Fruit fly (Drosophila melanogaster) whole organism, wandering third instar larva: Measurements from ENCODE around the gene Tfb5.

Experiments
- Abd-B ChIP-seq: fragments of >200 bp; optimal IDR thresholded peaks from 2 replicates; lab custom pipeline; 2017; ENCODE audit warnings: missing biosample characterization, missing genetic modification characterization
- CG32264 ChIP-seq: fragments of 200-800 bp; sonication (Bioruptor generic); optimal IDR thresholded peaks from 2 replicates; lab custom pipeline; 2016; ENCODE audit warnings: missing biosample characterization, missing genetic modification characterization
- CG9705 ChIP-seq: fragments of 200-800 bp; sonication (Bioruptor generic); optimal IDR thresholded peaks from 2 replicates; lab custom pipeline; 2018; ENCODE audit warnings: missing biosample characterization, mild to moderate bottlenecking, missing genetic modification characterization
- CrebA ChIP-seq: fragments of 200-800 bp; sonication (Bioruptor generic); optimal IDR thresholded peaks from 2 replicates; lab custom pipeline; 2016; ENCODE audit warnings: missing biosample characterization, mild to moderate bottlenecking, missing genetic modification characterization, borderline replicate concordance
- Dfd ChIP-seq: fragments of >200 bp; optimal IDR thresholded peaks from 2 replicates; lab custom pipeline; 2017; ENCODE audit warnings: missing biosample characterization, missing genetic modification characterization
- Dif ChIP-seq: fragments of 200-275, 200-300 bp; sonication (Bioruptor generic); optimal IDR thresholded peaks from 2 replicates; lab custom pipeline; 2018; ENCODE audit warnings: missing biosample characterization, missing genetic modification characterization; ENCODE audit not compliant: partially characterized antibody
- GATAd ChIP-seq: sonication (Bioruptor generic); optimal IDR thresholded peaks from 2 replicates; lab custom pipeline; 2016; ENCODE audit warnings: missing biosample characterization, missing genetic modification characterization
- HLH106 ChIP-seq: fragments of 200-800 bp; optimal IDR thresholded peaks from 3 replicates; lab custom pipeline; 2019; ENCODE audit warnings: missing biosample characterization, mild to moderate bottlenecking, missing genetic modification characterization, moderate library complexity
- Hnf4 ChIP-seq: fragments of 200-800 bp; sonication (Bioruptor generic); optimal IDR thresholded peaks from 2 replicates; lab custom pipeline; 2016; ENCODE audit warnings: missing biosample characterization, mild to moderate bottlenecking, missing genetic modification characterization
- Hr78 ChIP-seq: fragments of >200 bp; optimal IDR thresholded peaks from 2 replicates; lab custom pipeline; 2017; ENCODE audit warnings: missing biosample characterization, missing genetic modification characterization
- Hr83 ChIP-seq: fragments of 200-300 bp; sonication (Bioruptor generic); optimal IDR thresholded peaks from 2 replicates; lab custom pipeline; 2016; ENCODE audit warnings: missing biosample characterization, mild to moderate bottlenecking, missing genetic modification characterization, moderate library complexity; ENCODE audit not compliant: poor library complexity, severe bottlenecking
- Jra ChIP-seq: sonication (Bioruptor generic); optimal IDR thresholded peaks from 2 replicates; lab custom pipeline; 2016; ENCODE audit warnings: missing biosample characterization, missing genetic modification characterization
- Mio ChIP-seq: sonication (Bioruptor generic); optimal IDR thresholded peaks from 2 replicates; lab custom pipeline; 2016; ENCODE audit warnings: missing biosample characterization, missing genetic modification characterization
- Myc ChIP-seq: fragments of >200 bp; optimal IDR thresholded peaks from 2 replicates; lab custom pipeline; 2017
- N ChIP-seq: fragments of >200 bp; optimal IDR thresholded peaks from 2 replicates; lab custom pipeline; 2018; ENCODE audit warnings: missing biosample characterization, missing external identifiers, missing genetic modification characterization
- OdsH ChIP-seq: fragments of 200-800 bp; sonication (Bioruptor generic); optimal IDR thresholded peaks from 2 replicates; lab custom pipeline; 2016; ENCODE audit warnings: missing biosample characterization, mild to moderate bottlenecking, missing genetic modification characterization
- Rel ChIP-seq, 2 experiments: fragments of 200-800 bp; sonication (Bioruptor generic) in 1 of 2; optimal IDR thresholded peaks; 2 replicates in 1 of 2; 3 replicates in 1 of 2; lab custom pipeline; 2016 to 2019; ENCODE audit warnings: mild to moderate bottlenecking in 2 of 2, missing biosample characterization in 2 of 2, missing genetic modification characterization in 2 of 2, moderate library complexity in 1 of 2
- Sp1 ChIP-seq: fragments of 200-800 bp; sonication (Bioruptor generic); optimal IDR thresholded peaks from 3 replicates; lab custom pipeline; 2019; ENCODE audit warnings: missing biosample characterization, mild to moderate bottlenecking, missing genetic modification characterization, moderate library complexity
- Vsx2 ChIP-seq: fragments of 200-300, 225-300 bp; sonication (Bioruptor generic); optimal IDR thresholded peaks from 2 replicates; lab custom pipeline; 2018; ENCODE audit warnings: missing biosample characterization, missing genetic modification characterization; ENCODE audit not compliant: partially characterized antibody
- br ChIP-seq: fragments of 200-800 bp; sonication (Bioruptor generic); optimal IDR thresholded peaks from 2 replicates; lab custom pipeline; 2016; ENCODE audit warnings: missing biosample characterization, missing genetic modification characterization
- brk ChIP-seq: fragments of 200-800 bp; sonication (Bioruptor generic); optimal IDR thresholded peaks from 2 replicates; lab custom pipeline; 2016; ENCODE audit warnings: missing biosample characterization, mild to moderate bottlenecking, missing genetic modification characterization
- dl ChIP-seq, 2 experiments: fragments of 175-275, 200-275 bp in 1 of 2; fragments of 200-275 bp in 1 of 2; sonication (Bioruptor generic); optimal IDR thresholded peaks; lab custom pipeline; 2018; ENCODE audit warnings: mild to moderate bottlenecking in 2 of 2, missing biosample characterization in 2 of 2, missing genetic modification characterization in 2 of 2, moderate library complexity in 2 of 2; ENCODE audit not compliant: partially characterized antibody in 2 of 2, insufficient read depth in 1 of 2
- dmrt93B ChIP-seq: fragments of 200-800 bp; sonication (Bioruptor generic); optimal IDR thresholded peaks from 2 replicates; lab custom pipeline; 2018; ENCODE audit warnings: missing biosample characterization, mild to moderate bottlenecking, missing genetic modification characterization
- dsf ChIP-seq: sonication (Bioruptor generic); optimal IDR thresholded peaks from 2 replicates; lab custom pipeline; 2016; ENCODE audit warnings: missing biosample characterization, missing genetic modification characterization, borderline replicate concordance
- ey ChIP-seq: fragments of 200-800 bp; sonication (Bioruptor generic); optimal IDR thresholded peaks from 2 replicates; lab custom pipeline; 2016; ENCODE audit warnings: missing biosample characterization, missing genetic modification characterization
- foxo ChIP-seq, 2 experiments: fragments of 200-800 bp; sonication (Bioruptor generic); optimal IDR thresholded peaks; 2 replicates in 1 of 2; 3 replicates in 1 of 2; lab custom pipeline; 2016 to 2017; ENCODE audit warnings: missing biosample characterization in 2 of 2, missing genetic modification characterization in 2 of 2
- fru ChIP-seq: fragments of 200-800 bp; sonication (Bioruptor generic); optimal IDR thresholded peaks from 3 replicates; lab custom pipeline; 2016; ENCODE audit warnings: missing biosample characterization, mild to moderate bottlenecking, missing genetic modification characterization
- h ChIP-seq: fragments of 200-800 bp; sonication (Bioruptor generic); optimal IDR thresholded peaks from 3 replicates; lab custom pipeline; 2016; ENCODE audit warnings: missing biosample characterization, mild to moderate bottlenecking, missing genetic modification characterization
- jim ChIP-seq: fragments of 175-275, 200-325 bp; sonication (Bioruptor generic); optimal IDR thresholded peaks from 2 replicates; lab custom pipeline; 2016; ENCODE audit warnings: missing biosample characterization, mild to moderate bottlenecking, missing genetic modification characterization
- lola ChIP-seq: fragments of >200 bp; optimal IDR thresholded peaks from 2 replicates; lab custom pipeline; 2017; ENCODE audit warnings: missing biosample characterization, missing genetic modification characterization
- pan ChIP-seq: fragments of >200 bp; optimal IDR thresholded peaks from 2 replicates; lab custom pipeline; 2017
- psq ChIP-seq: fragments of 200-800 bp; sonication (Bioruptor generic); optimal IDR thresholded peaks from 3 replicates; lab custom pipeline; 2017; ENCODE audit warnings: missing biosample characterization, mild to moderate bottlenecking, missing genetic modification characterization, moderate library complexity
- rgr ChIP-seq: fragments of 200-800 bp; sonication (Bioruptor generic); optimal IDR thresholded peaks from 3 replicates; lab custom pipeline; 2016; ENCODE audit warnings: missing biosample characterization, mild to moderate bottlenecking, missing genetic modification characterization
- sage ChIP-seq: fragments of 200-800 bp; sonication (Bioruptor generic); optimal IDR thresholded peaks from 2 replicates; lab custom pipeline; 2016; ENCODE audit warnings: missing biosample characterization, mild to moderate bottlenecking, missing genetic modification characterization
- sv ChIP-seq: fragments of 200-800 bp; sonication (Bioruptor generic); optimal IDR thresholded peaks from 3 replicates; lab custom pipeline; 2016; ENCODE audit warnings: missing biosample characterization, missing genetic modification characterization
- tai ChIP-seq: sonication (Bioruptor generic); optimal IDR thresholded peaks from 2 replicates; lab custom pipeline; 2016; ENCODE audit warnings: missing biosample characterization, missing genetic modification characterization
- usp ChIP-seq: fragments of >200 bp; optimal IDR thresholded peaks from 2 replicates; lab custom pipeline; 2017; ENCODE audit warnings: missing biosample characterization, missing genetic modification characterization
- woc ChIP-seq: sonication (Bioruptor generic); optimal IDR thresholded peaks from 2 replicates; lab custom pipeline; 2016; ENCODE audit warnings: missing biosample characterization, mild to moderate bottlenecking, missing genetic modification characterization

The Tfb5 gene

DNA sequence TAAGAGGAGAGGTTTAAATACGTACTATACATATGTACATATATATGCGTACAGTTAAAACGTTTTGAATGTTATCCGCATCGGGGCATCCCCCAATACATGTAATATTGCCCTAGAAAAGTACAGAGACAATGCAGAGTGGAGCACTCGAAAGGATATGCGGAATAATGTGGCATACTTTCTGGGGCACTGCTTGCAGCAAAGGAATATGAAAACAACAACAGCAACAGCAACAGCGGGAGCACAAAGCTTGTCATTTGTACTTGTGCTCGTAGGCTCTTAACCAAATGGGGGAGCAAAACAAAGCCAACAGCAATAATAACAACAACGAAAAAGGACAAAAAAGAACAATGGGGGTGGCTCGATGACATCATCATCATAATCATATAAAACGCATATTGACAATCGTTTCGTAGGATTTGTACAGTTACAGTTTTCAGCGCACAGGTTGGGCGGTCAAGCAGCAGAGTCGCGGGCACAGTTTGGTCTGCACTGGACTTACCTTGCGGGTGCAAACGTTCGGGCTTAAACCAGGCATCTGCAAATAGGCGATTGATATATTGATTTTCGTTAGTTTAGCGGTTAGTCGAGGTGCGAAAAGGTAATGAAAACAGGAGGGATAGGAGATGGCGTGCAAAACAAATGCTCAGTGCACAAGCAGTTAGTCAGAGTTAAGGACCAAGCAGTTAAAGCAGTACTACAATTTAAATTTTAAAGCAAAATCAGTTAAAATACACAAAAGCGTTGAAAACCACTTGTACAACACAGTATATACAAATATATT, 6.8 kb downstream of the Tfb5 start:
- no peak for TF ChIP-seq CG32264 (GFP tag; lab: Kevin White, UChicago)
- TF ChIP-seq N, result peak; percentile 55
- TF ChIP-seq Myc (lab: Kevin White, UChicago), result peak; percentile 29

DNA sequence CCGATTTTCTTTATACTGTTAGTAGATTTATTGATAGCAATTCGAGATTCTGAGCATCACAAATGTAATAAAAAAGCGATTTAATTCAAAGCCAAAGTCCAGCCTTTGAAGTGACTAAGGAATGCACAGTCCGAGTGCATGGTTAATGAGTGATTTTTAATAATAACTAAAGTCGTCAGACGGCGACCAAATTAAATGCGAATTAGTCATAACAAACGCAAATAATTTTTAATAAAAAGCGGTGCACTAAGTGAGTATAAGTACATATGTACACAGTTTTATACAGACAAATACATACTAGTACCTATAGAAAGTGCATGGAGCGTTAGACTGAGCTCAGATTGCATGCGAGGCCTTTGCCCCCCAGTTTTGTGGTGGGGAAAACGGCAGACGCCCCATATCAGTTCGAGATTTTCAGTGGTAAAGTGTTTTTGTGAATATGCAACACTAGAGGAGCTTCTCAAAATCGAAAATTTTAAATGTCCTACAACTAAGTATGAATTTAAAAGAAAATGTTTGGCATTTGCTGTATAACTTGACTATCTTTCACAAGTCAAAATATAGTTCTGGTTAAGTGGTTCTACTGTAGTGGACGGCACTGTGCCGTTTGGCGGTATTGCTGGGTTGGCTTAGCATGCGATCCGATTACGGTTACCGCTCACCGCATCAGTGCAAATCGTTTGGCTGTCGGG, 7.8 kb downstream of the Tfb5 start:
- no peak for TF ChIP-seq pan (lab: Kevin White, UChicago)
- no peak for TF ChIP-seq Rel (GFP tag; optimal IDR thresholded peaks at IDR 0.05; lab: Kevin White, UChicago)
- TF ChIP-seq Rel (tag; optimal IDR thresholded peaks at IDR 0.05; lab: Kevin White, UChicago), result no peak
- TF ChIP-seq tai, result peak; percentile 13
- TF ChIP-seq lola (GFP tag; lab: Kevin White, UChicago), result no peak
- no peak for TF ChIP-seq sage
- TF ChIP-seq Jra (GFP tag; lab: Kevin White, UChicago), result peak; percentile 17
- TF ChIP-seq HLH106 (tag; lab: Kevin White, UChicago), result no peak
- TF ChIP-seq Abd-B (GFP tag; lab: Kevin White, UChicago), result no peak
- TF ChIP-seq foxo (GFP tag; optimal IDR thresholded peaks at IDR 0.05; lab: Kevin White, UChicago), result peak in 1 of 2 experiments; percentile 75
- no peak for TF ChIP-seq brk (GFP tag; lab: Kevin White, UChicago)
- TF ChIP-seq sv (GFP tag; lab: Kevin White, UChicago), result no peak
- no peak for TF ChIP-seq Dfd (GFP tag; lab: Kevin White, UChicago)
- TF ChIP-seq Hr78 (GFP tag; lab: Kevin White, UChicago), result no peak
- TF ChIP-seq usp, result no peak
- TF ChIP-seq br (GFP tag; lab: Kevin White, UChicago), result peak; percentile 62
- peak; percentile 81 for TF ChIP-seq OdsH (GFP tag; lab: Kevin White, UChicago)
- TF ChIP-seq woc (GFP tag; lab: Kevin White, UChicago), result peak; percentile 19
- TF ChIP-seq Vsx2, result no peak
- TF ChIP-seq dsf, result no peak
- no peak for TF ChIP-seq N
- TF ChIP-seq Mio (GFP tag; lab: Kevin White, UChicago), result no peak
- peak; percentile 61 for TF ChIP-seq Hnf4
- no peak for TF ChIP-seq CrebA (GFP tag; lab: Kevin White, UChicago)
- no peak for TF ChIP-seq Dif (GFP tag; lab: Kevin White, UChicago)
- TF ChIP-seq jim, result no peak
- TF ChIP-seq CG32264 (GFP tag; lab: Kevin White, UChicago), result peak; percentile 14
- peak; percentile 72 for TF ChIP-seq fru (GFP tag; lab: Kevin White, UChicago)
- TF ChIP-seq Sp1 (GFP tag; lab: Kevin White, UChicago), result peak; percentile 46
- TF ChIP-seq Hr83 (GFP tag; lab: Kevin White, UChicago), result no peak
- TF ChIP-seq h, result peak; percentile 78
- TF ChIP-seq CG9705 (GFP tag; lab: Kevin White, UChicago), result no peak
- no peak for TF ChIP-seq dl (GFP tag; optimal IDR thresholded peaks at IDR 0.05; lab: Kevin White, UChicago; ENCODE audit: insufficient read depth in 1 of 2, partially characterized antibody in 2 of 2)
- TF ChIP-seq Myc (lab: Kevin White, UChicago), result no peak
- no peak for TF ChIP-seq GATAd
- no peak for TF ChIP-seq dmrt93B
- TF ChIP-seq rgr, result peak; percentile 73
- TF ChIP-seq ey (GFP tag; lab: Kevin White, UChicago), result peak; percentile 78
- peak; percentile 39 for TF ChIP-seq psq
- TF ChIP-seq, all 38 proteins: peak for 14
